Fruit fly (Drosophila melanogaster): ENCODE data around the gene Mettl3.

DNA sequence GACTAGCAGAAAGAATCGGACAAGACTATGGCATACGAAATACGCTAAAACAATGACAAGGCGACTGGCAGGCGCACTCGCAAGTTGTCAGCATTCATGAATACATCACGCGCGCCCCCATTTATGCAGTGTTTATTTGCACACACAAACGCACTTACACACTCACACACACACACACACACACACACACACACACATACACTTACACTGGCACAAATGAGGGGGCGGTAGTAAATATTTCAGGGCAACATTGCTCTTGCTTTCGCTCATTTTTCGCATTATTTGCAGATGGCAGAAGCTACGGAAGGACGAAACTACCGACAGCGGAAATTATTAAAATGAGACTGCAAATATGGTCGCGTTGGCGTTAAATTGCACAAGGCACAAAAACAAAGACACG, 47.7 kb downstream of the Mettl3 start:
- TF ChIP-seq usp (GFP tag; optimal IDR thresholded peaks at IDR 0.05) (no peak), CG8478 (optimal IDR thresholded peaks at IDR 0.05) (no peak), psq (optimal IDR thresholded peaks at IDR 0.05) (no peak), Dll (optimal IDR thresholded peaks at IDR 0.05) (no peak)
